Fruit fly (Drosophila melanogaster): Measurements from ENCODE around the gene nab.

nab gene

dm6 chr3L:4120358-4121349, 40.1 kb downstream of the nab start (continued):
- no peak for TF ChIP-seq CG11294 (GFP tag; IDR thresholded peaks at IDR 0.05)
- TF ChIP-seq Hr39 (GFP tag; optimal IDR thresholded peaks at IDR 0.05), result peak; percentile 5
- no peak for TF ChIP-seq CG1621 (tag; optimal IDR thresholded peaks at IDR 0.05)
- TF ChIP-seq Lpt (GFP tag; optimal IDR thresholded peaks at IDR 0.05), result no peak
- peak; percentile 12 for TF ChIP-seq Sox102F (GFP tag; optimal IDR thresholded peaks at IDR 0.05)
- no peak for TF ChIP-seq CG7368 (GFP tag; optimal IDR thresholded peaks at IDR 0.05)
- TF ChIP-seq Ets21C (GFP tag; optimal IDR thresholded peaks at IDR 0.05), result no peak
- no peak for TF ChIP-seq acj6 (GFP tag; optimal IDR thresholded peaks at IDR 0.05)
- no peak for TF ChIP-seq spab (GFP tag; optimal IDR thresholded peaks at IDR 0.05)
- no peak for TF ChIP-seq CG4318 (GFP tag; optimal IDR thresholded peaks at IDR 0.05)
- peak; percentile 27 for TF ChIP-seq Sox14 (GFP tag; optimal IDR thresholded peaks at IDR 0.05)
- peak; percentile 21 for TF ChIP-seq lz (GFP tag; optimal IDR thresholded peaks at IDR 0.05)
- no peak for TF ChIP-seq CG10631 (GFP tag; optimal IDR thresholded peaks at IDR 0.05)
- no peak for TF ChIP-seq Ets96B (tag; optimal IDR thresholded peaks at IDR 0.05)
- TF ChIP-seq CG32006 (GFP tag; optimal IDR thresholded peaks at IDR 0.05), result peak; percentile 50
- TF ChIP-seq CG3919 (GFP tag; optimal IDR thresholded peaks at IDR 0.05), result no peak
- no peak for TF ChIP-seq fd85E (GFP tag; optimal IDR thresholded peaks at IDR 0.05)
- TF ChIP-seq CG34406 (GFP tag; optimal IDR thresholded peaks at IDR 0.05), result no peak
- no peak for TF ChIP-seq Eip93F (GFP tag; optimal IDR thresholded peaks at IDR 0.05)
- no peak for TF ChIP-seq CG6792 (GFP tag; optimal IDR thresholded peaks at IDR 0.05)

dm6 chr3L:4119636-4120357, 40.9 kb downstream of the nab start:
- no peak for TF ChIP-seq Ets21C (GFP tag; optimal IDR thresholded peaks at IDR 0.05)
- no peak for TF ChIP-seq CG34406 (GFP tag; optimal IDR thresholded peaks at IDR 0.05)
- TF ChIP-seq CG6276 (GFP tag; optimal IDR thresholded peaks at IDR 0.05), result no peak
- TF ChIP-seq topi (GFP tag; optimal IDR thresholded peaks at IDR 0.05), result peak; percentile 4
- TF ChIP-seq Sox102F (GFP tag; optimal IDR thresholded peaks at IDR 0.05), result no peak
- TF ChIP-seq Met (GFP tag; optimal IDR thresholded peaks at IDR 0.05), result no peak
- TF ChIP-seq spab (GFP tag; optimal IDR thresholded peaks at IDR 0.05), result no peak
- peak; percentile 57 for TF ChIP-seq fkh (GFP tag; optimal IDR thresholded peaks at IDR 0.05)
- TF ChIP-seq ss (GFP tag; optimal IDR thresholded peaks at IDR 0.05), result no peak
- peak; percentile 70 for TF ChIP-seq Eip78C (GFP tag)
- no peak for TF ChIP-seq Ets96B (tag; optimal IDR thresholded peaks at IDR 0.05)
- no peak for TF ChIP-seq fd59A (GFP tag; optimal IDR thresholded peaks at IDR 0.05)
- TF ChIP-seq CG11902 (GFP tag; optimal IDR thresholded peaks at IDR 0.05), result no peak
- TF ChIP-seq CG11762 (GFP tag; optimal IDR thresholded peaks at IDR 0.05; ENCODE audit: insufficient read depth), result no peak
- no peak for TF ChIP-seq net (GFP tag; optimal IDR thresholded peaks at IDR 0.05)
- no peak for TF ChIP-seq Eip93F (GFP tag; optimal IDR thresholded peaks at IDR 0.05)
- TF ChIP-seq CG15336 (GFP tag; IDR thresholded peaks at IDR 0.05), result no peak
- no peak for TF ChIP-seq pdm3 (GFP tag; optimal IDR thresholded peaks at IDR 0.05)
- no peak for TF ChIP-seq Blimp-1 (GFP tag; optimal IDR thresholded peaks at IDR 0.05)
- no peak for TF ChIP-seq CG10669 (GFP tag; optimal IDR thresholded peaks at IDR 0.05)
- no peak for TF ChIP-seq CG6808 (GFP tag; optimal IDR thresholded peaks at IDR 0.05)
- no peak for TF ChIP-seq CG9139 (GFP tag; optimal IDR thresholded peaks at IDR 0.05)
- TF ChIP-seq vri (GFP tag; optimal IDR thresholded peaks at IDR 0.05), result no peak
- TF ChIP-seq achi (GFP tag; optimal IDR thresholded peaks at IDR 0.05), result peak; percentile 16
- TF ChIP-seq esn (GFP tag; optimal IDR thresholded peaks at IDR 0.05), result no peak
- no peak for TF ChIP-seq Hr38 (GFP tag; optimal IDR thresholded peaks at IDR 0.05)
- no peak for TF ChIP-seq Sox15 (GFP tag; optimal IDR thresholded peaks at IDR 0.05)
- peak; percentile 53 for TF ChIP-seq svp (GFP tag)
- no peak for TF ChIP-seq eg (GFP tag; IDR thresholded peaks at IDR 0.05)
- TF ChIP-seq CG8319 (GFP tag; optimal IDR thresholded peaks at IDR 0.05), result peak; percentile 1

Data from whole organism, prepupa.